Fruit fly (Drosophila melanogaster): ENCODE measurements around the gene fbl.

The fbl gene

dm6 chr3L:20436069-20436468 is 51.8 kb downstream of the fbl start, which contains the start of the genes mRpL15 and CtIP:
Gene mRpL15, minus strand, starts transcription at chr3L:20436209.
Gene CtIP, plus strand, starts transcription at chr3L:20436250.
- TF ChIP-seq psq (optimal IDR thresholded peaks at IDR 0.05): no peak
- no peak for TF ChIP-seq insv (optimal IDR thresholded peaks at IDR 0.05)
- TF ChIP-seq ttk (optimal IDR thresholded peaks at IDR 0.05): no peak
- no peak for TF ChIP-seq h (optimal IDR thresholded peaks at IDR 0.05)
- no peak for TF ChIP-seq Sin3A (optimal IDR thresholded peaks at IDR 0.05)
- no peak for TF ChIP-seq Myc (optimal IDR thresholded peaks at IDR 0.05)

- TF ChIP-seq h (optimal IDR thresholded peaks at IDR 0.05) (no peak), psq (optimal IDR thresholded peaks at IDR 0.05) (no peak), ttk (optimal IDR thresholded peaks at IDR 0.05) (no peak), Myc (optimal IDR thresholded peaks at IDR 0.05) (no peak), Sin3A (optimal IDR thresholded peaks at IDR 0.05) (no peak), insv (optimal IDR thresholded peaks at IDR 0.05) (no peak)
These were observed 55.5 kb downstream of the fbl start, which contains the start of gene Hpd for dm6 chr3L:20439772-20440171. Gene Hpd, minus strand, starts transcription at chr3L:20439872.

DNA sequence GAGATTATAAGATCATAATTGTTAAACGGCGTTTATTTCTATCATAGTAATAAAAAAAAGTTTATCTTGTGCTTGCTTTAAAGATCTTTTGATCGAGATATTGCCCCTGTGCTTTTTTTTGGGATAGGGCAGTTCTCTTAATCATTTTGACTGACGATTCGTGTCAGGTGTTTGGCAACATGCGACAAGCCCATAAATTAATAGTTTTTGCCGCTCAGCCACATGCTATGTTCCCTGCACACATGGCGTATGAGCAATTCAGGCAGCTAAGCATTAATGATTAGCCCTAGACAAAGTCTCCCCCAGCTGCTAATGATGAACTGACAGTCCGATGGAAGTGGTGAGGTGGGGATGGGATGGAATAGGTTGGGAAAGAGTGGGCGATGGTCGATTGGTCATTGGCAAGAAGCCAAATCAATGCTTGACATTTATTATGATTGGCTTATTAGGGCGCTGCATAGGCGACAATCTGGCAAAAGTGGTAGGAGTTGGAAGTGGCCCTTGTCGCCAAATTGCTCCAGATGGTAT is 56.7 kb downstream of the fbl start:
- no peak for TF ChIP-seq Sin3A (optimal IDR thresholded peaks at IDR 0.05)
- no peak for TF ChIP-seq Myc (optimal IDR thresholded peaks at IDR 0.05)
- no peak for TF ChIP-seq ttk (optimal IDR thresholded peaks at IDR 0.05)
- no peak for TF ChIP-seq h (optimal IDR thresholded peaks at IDR 0.05)
- no peak for TF ChIP-seq insv (optimal IDR thresholded peaks at IDR 0.05)
- TF ChIP-seq psq (optimal IDR thresholded peaks at IDR 0.05): no peak

Data from Kc167 (cell line).